Worm (Caenorhabditis elegans) whole organism, young adult: ENCODE results near the gene T28A11.20.

ENCODE experiments used
- B0035.1 ChIP-seq: sonication (generic microtip); optimal IDR thresholded peaks from 2 replicates; lab custom pipeline; 2016; ENCODE audit warnings: missing genetic modification characterization, mild to moderate bottlenecking, missing compliant biosample characterization, missing genotype, missing genetic modification reagents
- F57C9.4 ChIP-seq: sonication (generic microtip); optimal IDR thresholded peaks from 2 replicates; lab custom pipeline; 2017; ENCODE audit warnings: mild to moderate bottlenecking, missing genetic modification characterization, missing compliant biosample characterization
- Y56A3A.18 ChIP-seq: fragments of 200-800 bp; sonication (Bioruptor generic); IDR thresholded peaks from 2 replicates; pipeline ENCODE4 v1.3.6; 2022; ENCODE audit warnings: missing genetic modification reagents, missing genetic modification characterization, missing compliant biosample characterization
- Y79H2A.3 ChIP-seq: fragments of 200-800 bp; sonication (Bioruptor generic); conservative IDR thresholded peaks from 2 replicates; pipeline ENCODE4 v1.3.6; 2022; ENCODE audit warnings: missing genetic modification reagents, missing genetic modification characterization, missing compliant biosample characterization
- akir-1 ChIP-seq: fragments of 200-800 bp; sonication (Bioruptor generic); optimal IDR thresholded peaks from 2 replicates; lab custom pipeline; 2018; ENCODE audit warnings: mild to moderate bottlenecking, missing genetic modification characterization, moderate library complexity, missing compliant biosample characterization
- attf-6 ChIP-seq: fragments of 200-800 bp; sonication (Bioruptor generic); IDR thresholded peaks from 2 replicates; pipeline ENCODE4 v1.3.6; 2022; ENCODE audit warnings: missing genetic modification reagents, missing genetic modification characterization, missing compliant biosample characterization
- bed-1 ChIP-seq: fragments of 200-800 bp; sonication (Bioruptor generic); IDR thresholded peaks from 2 replicates; pipeline ENCODE4 v1.3.6; 2022; ENCODE audit warnings: missing genetic modification reagents, missing genetic modification characterization, missing compliant biosample characterization
- ccch-3 ChIP-seq: fragments of 200-800 bp; sonication (Bioruptor generic); optimal IDR thresholded peaks from 2 replicates; lab custom pipeline; 2018; ENCODE audit warnings: mild to moderate bottlenecking, missing genetic modification characterization, missing compliant biosample characterization
- cebp-2 ChIP-seq: fragments of 200-800 bp; sonication (Bioruptor generic); IDR thresholded peaks from 2 replicates; pipeline ENCODE4 v1.3.6; 2022; ENCODE audit warnings: missing genetic modification characterization, missing compliant biosample characterization
- ceh-27 ChIP-seq: fragments of 200-800 bp; sonication (Bioruptor generic); optimal IDR thresholded peaks from 2 replicates; lab custom pipeline; 2018; ENCODE audit warnings: mild to moderate bottlenecking, missing genetic modification characterization, moderate library complexity, missing compliant biosample characterization
- chd-7 ChIP-seq: sonication (generic microtip); optimal IDR thresholded peaks from 2 replicates; lab custom pipeline; 2016; ENCODE audit warnings: mild to moderate bottlenecking, missing genetic modification characterization, moderate library complexity, missing compliant biosample characterization
- egl-18 ChIP-seq: fragments of 200-800 bp; sonication (Bioruptor generic); IDR thresholded peaks from 2 replicates; pipeline ENCODE4 v1.3.6; 2022; ENCODE audit warnings: missing genetic modification reagents, missing genetic modification characterization, missing compliant biosample characterization
- ekl-4 ChIP-seq: fragments of 200-800 bp; sonication (Bioruptor generic); IDR thresholded peaks from 2 replicates; pipeline ENCODE4 v1.3.6; 2022; ENCODE audit warnings: missing genetic modification reagents, missing genetic modification characterization, missing compliant biosample characterization
- him-1 ChIP-seq: sonication (generic microtip); optimal IDR thresholded peaks from 2 replicates; lab custom pipeline; 2016; ENCODE audit warnings: missing genotype, missing genetic modification reagents, missing genetic modification characterization, missing compliant biosample characterization
- madf-3 ChIP-seq: fragments of 200-800 bp; sonication (Bioruptor generic); IDR thresholded peaks from 2 replicates; pipeline ENCODE4 v1.3.6; 2022; ENCODE audit warnings: missing genetic modification reagents, missing genetic modification characterization, missing compliant biosample characterization
- nhr-179 ChIP-seq: sonication (generic microtip); optimal IDR thresholded peaks from 2 replicates; lab custom pipeline; 2016; ENCODE audit warnings: mild to moderate bottlenecking, missing genetic modification characterization, missing compliant biosample characterization
- nhr-80 ChIP-seq: sonication (generic microtip); optimal IDR thresholded peaks from 2 replicates; lab custom pipeline; 2016; ENCODE audit warnings: missing genetic modification characterization, missing compliant biosample characterization
- rcor-1 ChIP-seq: fragments of 200-800 bp; sonication (Bioruptor generic); IDR thresholded peaks from 2 replicates; pipeline ENCODE4 v1.3.6; 2022; ENCODE audit warnings: missing genetic modification reagents, missing genetic modification characterization, missing compliant biosample characterization
- snpc-1.1 ChIP-seq: sonication (generic microtip); optimal IDR thresholded peaks from 2 replicates; lab custom pipeline; 2017; ENCODE audit warnings: missing genetic modification characterization, mild to moderate bottlenecking, missing compliant biosample characterization, antibody characterized with exemption, moderate library complexity, missing genotype, missing genetic modification reagents; ENCODE audit not compliant: insufficient read depth
- snpc-3.4 ChIP-seq: sonication (generic microtip); optimal IDR thresholded peaks from 2 replicates; lab custom pipeline; 2017; ENCODE audit warnings: missing genetic modification characterization, mild to moderate bottlenecking, missing compliant biosample characterization, antibody characterized with exemption, moderate library complexity, missing genotype, missing genetic modification reagents
- snpc-4 ChIP-seq, 5 experiments: fragments of 150-350 bp in 1 of 5; sonication (generic microtip) in 4 of 5; optimal IDR thresholded peaks; 2 replicates each; lab custom pipeline; 2014 to 2018; ENCODE audit warnings: missing genetic modification characterization in 5 of 5, missing biosample characterization in 3 of 5, antibody characterized with exemption in 2 of 5, mild to moderate bottlenecking in 2 of 5, missing compliant biosample characterization in 2 of 5, missing genotype in 2 of 5, moderate library complexity in 2 of 5, missing genetic modification reagents in 1 of 5
- tbp1 ChIP-seq: fragments of 200-800 bp; sonication (Bioruptor generic); optimal IDR thresholded peaks from 2 replicates; lab custom pipeline; 2018; ENCODE audit warnings: mild to moderate bottlenecking, missing genetic modification characterization, missing compliant biosample characterization
- tlf-1 ChIP-seq: fragments of 200-800 bp; sonication (Bioruptor generic); optimal IDR thresholded peaks from 2 replicates; lab custom pipeline; 2018; ENCODE audit warnings: mild to moderate bottlenecking, missing genetic modification characterization, missing compliant biosample characterization
- unc-130 ChIP-seq: sonication (generic microtip); optimal IDR thresholded peaks from 2 replicates; lab custom pipeline; 2016; ENCODE audit warnings: missing genetic modification reagents, missing genetic modification characterization, missing compliant biosample characterization

Gene T28A11.20

DNA sequence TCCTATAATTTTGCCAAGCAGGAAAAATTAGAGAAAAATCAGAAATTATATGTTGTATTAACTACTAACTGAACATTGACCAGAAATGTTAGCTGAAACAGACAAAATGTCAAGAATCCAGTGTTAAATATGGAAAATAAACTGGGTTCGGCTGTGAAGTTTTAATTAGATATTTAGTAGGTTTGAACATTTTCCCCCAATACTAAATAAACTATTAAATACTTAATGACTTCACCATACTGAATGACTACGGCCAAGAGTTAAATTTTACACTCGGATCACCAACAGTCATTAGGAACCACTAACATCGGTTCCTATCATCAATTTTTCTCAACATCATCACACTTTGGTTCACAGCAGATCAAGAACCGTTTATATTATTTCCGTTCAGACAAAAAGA, 22.3 kb upstream of the T28A11.20 start:
- no peak for TF ChIP-seq rcor-1 (GFP tag; lab: Robert Waterston, UW)
- no peak for TF ChIP-seq tlf-1
- no peak for TF ChIP-seq bed-1 (GFP tag; lab: Robert Waterston, UW)
- TF ChIP-seq nhr-80 (tag; lab: Kevin White, UChicago): no peak
- no peak for TF ChIP-seq snpc-3.4 (tag; lab: Kevin White, UChicago)
- no peak for TF ChIP-seq him-1 (tag; lab: Kevin White, UChicago)
- TF ChIP-seq ceh-27 (GFP tag; lab: Kevin White, UChicago): no peak

DNA sequence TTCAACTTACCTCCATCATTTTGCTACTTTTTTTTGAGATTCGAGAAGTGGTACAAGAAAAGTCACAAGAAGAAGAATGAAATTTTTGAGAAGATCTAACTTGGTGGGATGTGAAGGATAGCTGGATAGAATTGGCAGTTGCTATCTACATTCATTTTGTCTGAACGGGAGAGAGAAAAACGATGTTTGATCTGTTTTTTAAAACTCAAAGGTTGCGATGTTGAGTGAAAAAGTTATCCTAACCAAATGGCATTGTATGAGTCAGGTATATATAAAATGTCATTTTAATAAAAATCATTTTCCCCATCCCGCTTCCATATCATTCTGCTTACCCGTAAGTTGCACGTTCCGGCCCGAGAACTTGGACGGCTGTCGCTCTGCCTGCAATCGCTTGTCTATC, 16.2 kb upstream of the T28A11.20 start, which contains the start of gene F35F10.6:
Gene F35F10.6, minus strand, starts transcription at position 101 of the 400 bp plus-strand sequence.
- TF ChIP-seq madf-3 (GFP tag; lab: Robert Waterston, UW) (no peak), ccch-3 (GFP tag; lab: Kevin White, UChicago) (no peak)
- TF ChIP-seq, all 124 proteins: peak for 0

DNA sequence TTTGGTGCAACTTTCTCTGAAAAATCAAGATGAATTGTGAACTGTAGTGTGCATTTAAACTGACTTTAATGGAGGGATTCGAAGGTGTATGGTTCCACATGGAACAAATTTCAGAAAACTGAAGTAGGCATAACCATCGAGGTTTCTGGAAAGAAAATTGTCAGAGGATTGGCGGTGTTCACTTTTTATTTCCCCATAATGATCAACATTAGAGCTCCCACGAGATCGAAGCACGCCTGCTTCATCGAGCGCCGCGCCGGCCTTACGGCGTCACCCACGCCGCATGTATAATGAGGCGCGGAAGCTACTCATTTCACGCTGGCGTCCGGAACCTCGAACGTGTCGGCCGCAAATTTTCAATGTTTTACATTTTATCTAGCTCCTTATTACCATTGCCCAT, 15.1 kb upstream of the T28A11.20 start:
- no peak for TF ChIP-seq attf-6 (GFP tag; lab: Robert Waterston, UW)
- TF ChIP-seq egl-18 (GFP tag; lab: Robert Waterston, UW): peak; percentile 52; the same call in 1 of the 2 replicates
- TF ChIP-seq chd-7 (tag; lab: Kevin White, UChicago): no peak
- peak; percentile 76; the same call in 1 of the 2 replicates for TF ChIP-seq bed-1 (GFP tag; lab: Robert Waterston, UW)
- TF ChIP-seq, all 124 proteins: peak for 2

DNA sequence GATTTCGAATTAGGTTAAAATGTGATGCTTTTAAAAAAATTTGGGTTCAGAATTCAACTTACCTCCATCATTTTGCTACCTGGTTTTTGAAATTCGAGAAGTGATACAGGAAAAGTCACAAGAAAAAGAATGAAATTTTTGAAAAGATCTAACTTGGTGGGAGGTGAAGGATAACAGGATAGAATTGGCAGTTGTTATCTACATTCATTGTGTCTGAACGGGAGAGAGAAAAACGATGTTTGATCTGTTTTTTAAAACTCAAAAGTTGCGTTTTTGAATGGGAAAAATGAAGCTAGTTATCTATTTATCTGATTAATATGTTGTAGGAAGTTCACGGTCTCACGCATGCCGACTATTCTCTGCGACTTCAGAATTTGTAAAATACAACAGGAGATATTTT, 14.3 kb upstream of the T28A11.20 start, which contains the start of gene F35F10.7:
Gene F35F10.7, minus strand, starts transcription at position 101 of the 400 bp plus-strand sequence.
- TF ChIP-seq B0035.1 (tag; lab: Kevin White, UChicago): no peak
- no peak for TF ChIP-seq bed-1 (GFP tag; lab: Robert Waterston, UW)

DNA sequence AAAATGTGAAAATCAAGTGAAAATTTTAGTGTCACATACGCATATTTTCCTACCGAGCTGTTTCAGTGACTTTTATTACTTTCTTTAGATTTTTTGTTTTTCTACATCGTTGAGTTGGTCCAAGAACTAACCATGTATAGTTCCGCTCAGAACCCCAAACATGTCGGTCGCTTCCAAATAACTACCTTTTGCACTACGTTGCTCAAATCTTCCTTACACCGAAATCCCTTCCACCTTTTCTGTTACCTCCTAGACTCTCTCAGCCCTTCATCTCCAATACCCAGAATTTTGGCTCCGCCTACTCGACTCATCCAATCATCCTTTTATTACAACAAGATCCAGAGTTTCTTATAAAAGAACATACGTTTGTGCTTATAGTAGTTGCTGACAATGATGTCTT, 11.6 kb upstream of the T28A11.20 start, which contains the start of gene F35F10.5:
Gene F35F10.5, plus strand, starts transcription at position 301 of the 400 bp plus-strand sequence.
- no peak for TF ChIP-seq unc-130 (GFP tag; lab: Kevin White, UChicago)
- no peak for TF ChIP-seq F57C9.4 (tag; lab: Kevin White, UChicago)
- no peak for TF ChIP-seq ekl-4
- no peak for TF ChIP-seq Y56A3A.18 (GFP tag; lab: Robert Waterston, UW)
- TF ChIP-seq cebp-2 (GFP tag; lab: Robert Waterston, UW): no peak
- no peak for TF ChIP-seq Y79H2A.3 (GFP tag; lab: Robert Waterston, UW)
- no peak for TF ChIP-seq nhr-179
- no peak for TF ChIP-seq B0035.1 (tag; lab: Kevin White, UChicago)

DNA sequence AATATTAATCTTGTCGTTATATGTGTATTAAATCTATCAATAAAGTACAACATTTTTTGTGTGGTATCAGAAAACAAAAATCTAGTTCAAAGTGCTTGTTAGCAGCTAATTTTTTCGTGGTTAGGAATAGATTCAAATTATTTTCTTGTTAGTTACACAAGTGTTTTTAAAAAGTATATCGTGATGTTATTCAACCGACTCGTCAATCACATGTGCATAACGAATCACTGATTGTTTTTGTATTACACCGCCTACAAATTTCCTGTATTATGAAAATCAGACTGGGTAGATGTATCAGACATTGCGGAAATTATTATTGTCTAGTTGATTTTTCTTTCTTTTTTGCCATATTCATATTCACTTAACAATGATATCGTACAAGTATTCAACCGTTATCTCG, 9.9 kb upstream of the T28A11.20 start, which contains the start of gene str-64:
Gene str-64, plus strand, starts transcription at position 301 of the 400 bp plus-strand sequence.
- TF ChIP-seq tbp1 (no peak), akir-1 (GFP tag; lab: Kevin White, UChicago) (no peak)

DNA sequence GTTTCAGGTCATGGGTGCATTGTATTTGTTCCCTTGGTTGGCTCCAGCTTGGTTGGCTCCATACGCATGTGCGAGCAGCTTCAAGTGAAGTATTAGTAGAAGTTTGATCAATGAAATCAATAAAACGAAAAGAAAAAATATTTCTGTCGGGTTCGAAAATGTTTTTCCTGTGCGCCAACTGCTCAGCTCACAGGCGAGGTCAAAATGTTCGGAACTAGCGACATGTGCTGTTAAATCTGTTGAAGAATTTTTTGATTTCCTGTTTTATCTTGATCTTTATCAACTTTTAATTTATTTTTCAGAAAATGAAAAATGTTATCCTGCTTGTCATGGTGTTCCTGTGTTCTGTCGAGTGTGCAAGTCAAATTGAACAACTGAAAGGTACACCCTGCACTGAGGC, 8.5 kb upstream of the T28A11.20 start, which contains the start of gene T28A11.25:
Gene T28A11.25, plus strand, starts transcription at position 301 of the 400 bp plus-strand sequence.
- TF ChIP-seq madf-3 (GFP tag; lab: Robert Waterston, UW) (0 out of 2 replicates have a peak, but pooled peaks have one; percentile 28), snpc-1.1 (tag; lab: Kevin White, UChicago) (no peak), snpc-4 (GFP tag; optimal IDR thresholded peaks at IDR 0.05; lab: Kevin White, UChicago) (no peak), snpc-4 (tag; optimal IDR thresholded peaks at IDR 0.05; lab: Kevin White, UChicago) (no peak)
